Fruit fly (Drosophila melanogaster) whole organism, embryonic: ENCODE measurements around the gene Fancl.

Source experiments
- Bdp1 ChIP-seq: fragments of 200-800 bp; sonication (Bioruptor generic); optimal IDR thresholded peaks from 3 replicates; lab custom pipeline; 2016; ENCODE audit warnings: missing biosample characterization, missing genetic modification characterization
- Bteb2 ChIP-seq: fragments of 200-800 bp; sonication (Bioruptor generic); optimal IDR thresholded peaks from 2 replicates; lab custom pipeline; 2016; ENCODE audit warnings: missing biosample characterization, missing genetic modification characterization
- CG10321 ChIP-seq: fragments of 200-800 bp; sonication (Bioruptor generic); IDR thresholded peaks from 2 replicates; pipeline ENCODE4 v1.3.6; 2022; ENCODE audit warnings: missing biosample characterization, missing genetic modification characterization
- CG11398 ChIP-seq: fragments of 200-800 bp; sonication (Bioruptor generic); optimal IDR thresholded peaks from 2 replicates; lab custom pipeline; 2016; ENCODE audit warnings: missing biosample characterization, missing genetic modification characterization
- CG11456 ChIP-seq: fragments of 200-800 bp; sonication (Bioruptor generic); IDR thresholded peaks from 3 replicates; pipeline ENCODE4 v1.3.6; 2022; ENCODE audit warnings: missing biosample characterization, missing genetic modification characterization
- CG12071 ChIP-seq: fragments of 200-800 bp; sonication (Bioruptor generic); optimal IDR thresholded peaks from 3 replicates; lab custom pipeline; 2018; ENCODE audit warnings: missing biosample characterization, mild to moderate bottlenecking, missing genetic modification characterization
- CG13296 ChIP-seq: fragments of 200-800 bp; sonication (Bioruptor generic); optimal IDR thresholded peaks from 3 replicates; lab custom pipeline; 2018; ENCODE audit warnings: missing biosample characterization, mild to moderate bottlenecking, missing genetic modification characterization
- CG13775 ChIP-seq: fragments of 200-800 bp; sonication (Bioruptor generic); optimal IDR thresholded peaks from 3 replicates; lab custom pipeline; 2017; ENCODE audit warnings: missing biosample characterization, mild to moderate bottlenecking, missing genetic modification characterization
- CG14050 ChIP-seq: fragments of 200-800 bp; sonication (Bioruptor generic); IDR thresholded peaks from 3 replicates; pipeline ENCODE4 v1.3.6; 2022; ENCODE audit warnings: missing biosample characterization, missing genetic modification characterization
- CG14860 ChIP-seq: fragments of 200-800 bp; sonication (Bioruptor generic); IDR thresholded peaks from 3 replicates; pipeline ENCODE4 v1.3.6; 2022; ENCODE audit warnings: missing biosample characterization, missing genetic modification characterization; ENCODE audit not compliant: partially characterized antibody
- CG15601 ChIP-seq: fragments of 200-800 bp; sonication (Bioruptor generic); optimal IDR thresholded peaks from 3 replicates; lab custom pipeline; 2019; ENCODE audit warnings: missing biosample characterization, mild to moderate bottlenecking, missing genetic modification characterization, moderate library complexity
- CG17568 ChIP-seq: fragments of 200-800 bp; sonication (Bioruptor generic); optimal IDR thresholded peaks from 2 replicates; lab custom pipeline; 2018; ENCODE audit warnings: missing biosample characterization, mild to moderate bottlenecking, missing genetic modification characterization, moderate library complexity
- CG18262 ChIP-seq: fragments of 200-800 bp; optimal IDR thresholded peaks from 3 replicates; lab custom pipeline; 2019; ENCODE audit warnings: missing biosample characterization, mild to moderate bottlenecking, missing genetic modification characterization, moderate library complexity
- CG1832 ChIP-seq: fragments of 200-800 bp; sonication (Bioruptor generic); optimal IDR thresholded peaks from 2 replicates; lab custom pipeline; 2017; ENCODE audit warnings: missing biosample characterization, mild to moderate bottlenecking, missing genetic modification characterization, inconsistent platforms
- CG2120 ChIP-seq: fragments of 200-800 bp; sonication (Bioruptor generic); optimal IDR thresholded peaks from 3 replicates; lab custom pipeline; 2016; ENCODE audit warnings: missing biosample characterization, missing genetic modification characterization
- CG31365 ChIP-seq: fragments of 200-800 bp; sonication (Bioruptor generic); optimal IDR thresholded peaks from 2 replicates; lab custom pipeline; 2018; ENCODE audit warnings: missing biosample characterization, mild to moderate bottlenecking, missing genetic modification characterization
- CG31441 ChIP-seq: fragments of 200-800 bp; sonication (Bioruptor generic); IDR thresholded peaks from 2 replicates; pipeline ENCODE4 v1.3.6; 2022; ENCODE audit warnings: missing biosample characterization, missing genetic modification characterization
- CG32772 ChIP-seq: fragments of 200-800 bp; sonication (Bioruptor generic); IDR thresholded peaks from 2 replicates; pipeline ENCODE4 v1.3.6; 2022; ENCODE audit warnings: missing biosample characterization, missing genetic modification characterization
- CG34376 ChIP-seq: fragments of 200-800 bp; sonication (Bioruptor generic); optimal IDR thresholded peaks from 2 replicates; lab custom pipeline; 2018; ENCODE audit warnings: missing biosample characterization, mild to moderate bottlenecking, missing genetic modification characterization
- CG5245 ChIP-seq: fragments of 200-800 bp; sonication (Bioruptor generic); optimal IDR thresholded peaks from 3 replicates; lab custom pipeline; 2016; ENCODE audit warnings: missing biosample characterization, missing genetic modification characterization
- CG6175 ChIP-seq: fragments of 200-800 bp; sonication (Bioruptor generic); IDR thresholded peaks from 3 replicates; pipeline ENCODE4 v1.3.6; 2022; ENCODE audit warnings: missing biosample characterization, missing genetic modification characterization
- CG6689 ChIP-seq: fragments of 200-800 bp; sonication (Bioruptor generic); IDR thresholded peaks from 2 replicates; pipeline ENCODE4 v1.3.6; 2022; ENCODE audit warnings: missing biosample characterization, missing genetic modification characterization
- CG7928 ChIP-seq: fragments of 200-800 bp; sonication (Bioruptor generic); optimal IDR thresholded peaks from 2 replicates; lab custom pipeline; 2017; ENCODE audit warnings: missing biosample characterization, mild to moderate bottlenecking, missing genetic modification characterization
- CrebB ChIP-seq: fragments of 200-800 bp; sonication (Bioruptor generic); optimal IDR thresholded peaks from 3 replicates; lab custom pipeline; 2018; ENCODE audit warnings: missing biosample characterization, mild to moderate bottlenecking, missing genetic modification characterization
- Dbx ChIP-seq: fragments of 200-800 bp; sonication (Bioruptor generic); IDR thresholded peaks from 3 replicates; pipeline ENCODE4 v1.3.6; 2022; ENCODE audit warnings: missing biosample characterization, missing genetic modification characterization
- Dek ChIP-seq: fragments of 200-800 bp; sonication (Bioruptor generic); optimal IDR thresholded peaks from 3 replicates; lab custom pipeline; 2019; ENCODE audit warnings: missing biosample characterization, mild to moderate bottlenecking, missing genetic modification characterization, moderate library complexity
- ERR ChIP-seq: fragments of 200-800 bp; sonication (Bioruptor generic); optimal IDR thresholded peaks from 2 replicates; lab custom pipeline; 2016; ENCODE audit warnings: missing biosample characterization, missing genetic modification characterization
- Eip74EF ChIP-seq, 2 experiments: fragments of 200-800 bp in 1 of 2; fragments of >200 bp in 1 of 2; sonication (Bioruptor generic) in 1 of 2; optimal IDR thresholded peaks; 2 replicates each; lab custom pipeline; 2017 to 2019; ENCODE audit warnings: missing biosample characterization in 2 of 2, missing genetic modification characterization in 2 of 2, mild to moderate bottlenecking in 1 of 2, moderate library complexity in 1 of 2
- GATAe ChIP-seq: fragments of 200-800 bp; sonication (Bioruptor generic); conservative IDR thresholded peaks from 2 replicates; pipeline ENCODE4 v1.3.6; 2022; ENCODE audit warnings: missing biosample characterization, missing genetic modification characterization
- Hand ChIP-seq: fragments of 200-800 bp; sonication (Bioruptor generic); optimal IDR thresholded peaks from 2 replicates; lab custom pipeline; 2017; ENCODE audit warnings: mild to moderate bottlenecking, missing biosample characterization, missing genetic modification reagents, missing genetic modification characterization
- MESR4 ChIP-seq: fragments of 200-800 bp; sonication (Bioruptor generic); optimal IDR thresholded peaks from 2 replicates; lab custom pipeline; 2018; ENCODE audit warnings: missing biosample characterization, mild to moderate bottlenecking, missing genetic modification characterization, moderate library complexity
- Med ChIP-seq: fragments of 200-800 bp; sonication (Bioruptor generic); peaks from one replicate; lab custom pipeline; 2016; ENCODE audit warnings: missing biosample characterization, missing genetic modification characterization, mild to moderate bottlenecking, inconsistent platforms, moderate library complexity
- Mes4 ChIP-seq: fragments of 200-800 bp; sonication (Bioruptor generic); optimal IDR thresholded peaks from 2 replicates; lab custom pipeline; 2016; ENCODE audit warnings: missing biosample characterization, missing genetic modification characterization
- Taf1 ChIP-seq: fragments of 200-800 bp; sonication (Bioruptor generic); IDR thresholded peaks from 2 replicates; pipeline ENCODE4 v1.3.6; 2022; ENCODE audit warnings: missing biosample characterization, missing genetic modification characterization
- Trl ChIP-seq, 3 experiments: fragments of >200 bp in 2 of 3; fragments of 200-800 bp in 1 of 3; sonication (Bioruptor generic) in 1 of 3; optimal IDR thresholded peaks; 2 replicates in 1 of 3; 3 replicates in 2 of 3; lab custom pipeline; 2016 to 2017; ENCODE audit warnings: missing biosample characterization in 1 of 3, missing genetic modification characterization in 1 of 3
- danr ChIP-seq: fragments of 200-800 bp; sonication (Bioruptor generic); IDR thresholded peaks from 2 replicates; pipeline ENCODE4 v1.3.6; 2022; ENCODE audit warnings: missing biosample characterization, missing genetic modification characterization
- dpn ChIP-seq, 2 experiments: fragments of 200-800 bp; sonication (Bioruptor generic); optimal IDR thresholded peaks; 3 replicates each; lab custom pipeline; 2016; ENCODE audit warnings: missing biosample characterization in 2 of 2, missing genetic modification characterization in 2 of 2
- exex ChIP-seq: fragments of 200-800 bp; sonication (Bioruptor generic); optimal IDR thresholded peaks from 4 replicates; lab custom pipeline; 2018; ENCODE audit warnings: missing biosample characterization, mild to moderate bottlenecking, missing genetic modification characterization, moderate library complexity
- gem ChIP-seq: fragments of 200-800 bp; sonication (Bioruptor generic); optimal IDR thresholded peaks from 2 replicates; lab custom pipeline; 2019; ENCODE audit warnings: missing biosample characterization, mild to moderate bottlenecking, missing genetic modification characterization, moderate library complexity
- hb ChIP-seq: fragments of 200-800 bp; sonication (Bioruptor generic); IDR thresholded peaks from 3 replicates; pipeline ENCODE4 v1.3.6; 2022; ENCODE audit warnings: missing biosample characterization, missing genetic modification characterization; ENCODE audit not compliant: partially characterized antibody
- org-1 ChIP-seq: fragments of 200-800 bp; sonication (Bioruptor generic); optimal IDR thresholded peaks from 2 replicates; lab custom pipeline; 2017; ENCODE audit warnings: missing biosample characterization, missing genetic modification characterization
- pita ChIP-seq: fragments of 200-800 bp; sonication (Bioruptor generic); optimal IDR thresholded peaks from 2 replicates; lab custom pipeline; 2017; ENCODE audit warnings: missing biosample characterization, mild to moderate bottlenecking, missing genetic modification characterization
- pnt ChIP-seq: fragments of 200-800 bp; sonication (Bioruptor generic); optimal IDR thresholded peaks from 3 replicates; lab custom pipeline; 2016; ENCODE audit warnings: missing biosample characterization, missing genetic modification characterization
- rib ChIP-seq: fragments of 200-800 bp; sonication (Bioruptor generic); IDR thresholded peaks from 2 replicates; pipeline ENCODE4 v1.3.6; 2022; ENCODE audit warnings: missing biosample characterization, missing genetic modification characterization
- ro ChIP-seq: fragments of 200-800 bp; sonication (Bioruptor generic); IDR thresholded peaks from 2 replicates; pipeline ENCODE4 v1.3.6; 2022; ENCODE audit warnings: missing biosample characterization, missing genetic modification characterization
- schlank ChIP-seq: fragments of 200-800 bp; sonication (Bioruptor generic); optimal IDR thresholded peaks from 2 replicates; lab custom pipeline; 2018; ENCODE audit warnings: missing biosample characterization, mild to moderate bottlenecking, missing genetic modification characterization
- scrt ChIP-seq: fragments of 200-800 bp; sonication (Bioruptor generic); optimal IDR thresholded peaks from 2 replicates; lab custom pipeline; 2018; ENCODE audit warnings: missing biosample characterization, mild to moderate bottlenecking, missing genetic modification characterization, moderate library complexity
- tll ChIP-seq, 2 experiments: fragments of 200-800 bp in 1 of 2; fragments of >200 bp in 1 of 2; sonication (Bioruptor generic) in 1 of 2; optimal IDR thresholded peaks; 2 replicates each; lab custom pipeline; 2017 to 2019; ENCODE audit warnings: missing biosample characterization in 2 of 2, missing genetic modification characterization in 2 of 2, mild to moderate bottlenecking in 1 of 2, moderate library complexity in 1 of 2
- tup ChIP-seq: fragments of 200-800 bp; sonication (Bioruptor generic); optimal IDR thresholded peaks from 2 replicates; lab custom pipeline; 2016; ENCODE audit warnings: missing biosample characterization, mild to moderate bottlenecking, missing genetic modification characterization, moderate library complexity

Fancl gene

DNA sequence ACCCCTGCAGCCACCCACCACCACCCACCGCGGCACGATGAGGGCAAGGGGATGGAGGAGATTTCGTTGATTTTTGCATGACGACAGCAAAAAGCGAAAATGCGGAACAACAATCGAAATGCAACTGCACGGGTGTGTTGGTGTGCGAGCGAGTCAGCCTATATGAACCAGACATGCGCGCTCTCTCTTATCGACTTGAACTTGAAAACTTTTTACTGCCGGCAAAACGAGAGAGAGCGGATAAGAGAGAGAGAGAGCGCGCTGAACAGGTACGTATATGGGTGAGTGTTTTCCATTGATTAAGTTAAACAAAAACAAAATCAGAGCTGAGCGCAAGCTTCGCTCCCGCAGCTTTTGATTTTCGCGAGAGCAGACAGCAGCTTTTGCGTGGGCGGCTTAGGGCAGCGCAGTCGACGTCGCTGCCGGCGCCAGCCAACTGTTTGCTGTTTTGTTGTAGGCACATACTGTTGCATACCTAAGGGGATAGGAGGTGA, 36.5 kb upstream of the Fancl start (continued):
- TF ChIP-seq CG6175 (GFP tag; lab: Robert Waterston, UW) (no peak), CG13296 (no peak), schlank (tag; lab: Kevin White, UChicago) (no peak), tll (GFP tag; optimal IDR thresholded peaks at IDR 0.05; lab: Kevin White, UChicago) (no peak), tup (GFP tag; lab: Kevin White, UChicago) (no peak), pita (GFP tag; lab: Kevin White, UChicago) (no peak), CG2120 (GFP tag; lab: Kevin White, UChicago) (no peak), Bteb2 (no peak), CG11398 (GFP tag; lab: Kevin White, UChicago) (no peak), CG11456 (GFP tag; lab: Robert Waterston, UW) (no peak), CG15601 (tag; lab: Kevin White, UChicago) (no peak), rib (no peak), CG31365 (tag; lab: Kevin White, UChicago) (no peak), CG17568 (GFP tag; lab: Kevin White, UChicago) (no peak), scrt (GFP tag; lab: Kevin White, UChicago) (peak; percentile 70), Trl (optimal IDR thresholded peaks at IDR 0.05; lab: Kevin White, UChicago) (peak; percentile 90 to 98), Trl (GFP tag; optimal IDR thresholded peaks at IDR 0.05; lab: Kevin White, UChicago) (peak; percentile 51), CG14050 (no peak), ERR (peak; percentile 31), Dek (tag; lab: Kevin White, UChicago) (no peak), CG14860 (GFP tag; lab: Robert Waterston, UW) (no peak), org-1 (GFP tag; lab: Kevin White, UChicago) (no peak), Eip74EF (GFP tag; optimal IDR thresholded peaks at IDR 0.05; lab: Kevin White, UChicago) (peak in 1 of 2 experiments; percentile 63), CG10321 (GFP tag; lab: Robert Waterston, UW) (peak; percentile 86), ro (GFP tag; lab: Robert Waterston, UW) (no peak), CG32772 (GFP tag; lab: Robert Waterston, UW) (no peak), Hand (no peak), Med (GFP tag; lab: Kevin White, UChicago) (peak; percentile 31), CG7928 (GFP tag; lab: Kevin White, UChicago) (no peak), CG31441 (GFP tag; lab: Robert Waterston, UW) (no peak), hb (GFP tag; lab: Robert Waterston, UW) (no peak), pnt (no peak), CG5245 (GFP tag; lab: Kevin White, UChicago) (no peak), CG6689 (GFP tag; lab: Robert Waterston, UW) (no peak), CrebB (no peak), Bdp1 (GFP tag; lab: Kevin White, UChicago) (no peak), exex (tag; lab: Kevin White, UChicago) (no peak), MESR4 (GFP tag; lab: Kevin White, UChicago) (no peak)

DNA sequence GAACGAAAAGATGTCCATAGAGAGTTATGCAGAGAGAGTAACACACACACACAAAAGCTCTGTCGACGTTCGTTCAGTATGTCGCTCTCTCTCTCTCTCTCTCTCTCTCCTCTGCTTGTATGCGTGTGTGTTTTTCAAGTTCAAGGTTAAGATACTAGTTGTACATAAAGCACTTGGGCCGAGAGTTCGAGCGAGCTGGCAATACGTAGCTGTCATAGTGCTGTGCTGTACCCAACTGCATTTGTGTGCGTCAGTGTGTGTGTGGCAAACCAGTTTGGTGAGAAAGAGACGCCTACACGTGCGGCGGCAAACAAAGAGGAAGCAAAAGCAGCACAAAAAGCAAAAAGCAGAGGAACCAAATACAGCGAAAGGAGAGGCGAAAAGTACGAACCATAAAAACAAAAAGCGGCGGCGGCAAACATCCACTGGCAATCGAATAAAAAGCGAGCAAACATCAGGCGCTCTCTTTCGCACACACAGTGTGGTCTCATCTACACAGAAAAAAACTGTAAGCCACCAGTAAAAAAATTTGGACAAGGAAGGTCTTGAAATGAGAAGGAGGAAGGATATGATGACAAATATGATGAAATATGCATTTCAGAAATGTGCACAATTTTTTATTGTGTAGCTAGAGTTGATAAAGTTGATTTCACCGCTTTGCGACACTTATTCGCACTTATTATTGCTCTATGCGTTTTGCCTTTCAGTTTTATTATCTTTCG, 34.7 kb upstream of the Fancl start:
- TF ChIP-seq CG34376 (GFP tag; lab: Kevin White, UChicago) (no peak), CG1832 (GFP tag; lab: Kevin White, UChicago) (peak; percentile 80), CG12071 (GFP tag; lab: Kevin White, UChicago) (peak; percentile 13), CG7928 (GFP tag; lab: Kevin White, UChicago) (no peak), Mes4 (GFP tag; lab: Kevin White, UChicago) (peak; percentile 53), CG18262 (tag; lab: Kevin White, UChicago) (peak; percentile 24), danr (GFP tag; lab: Robert Waterston, UW) (0 out of 2 replicates have a peak, but pooled peaks have one; percentile 9), GATAe (GFP tag; lab: Robert Waterston, UW) (0 out of 2 replicates have a peak, but pooled peaks have one; percentile 8), dpn (GFP tag; optimal IDR thresholded peaks at IDR 0.05; lab: Kevin White, UChicago) (peak; percentile 71 to 82), Taf1 (GFP tag; lab: Robert Waterston, UW) (peak; percentile 63; the same call in 1 of the 2 replicates), CG13775 (GFP tag; lab: Kevin White, UChicago) (peak; percentile 49), Dbx (GFP tag; lab: Robert Waterston, UW) (peak; percentile 65; the same call in 2 of the 3 replicates), gem (peak; percentile 75)
